Worm (Caenorhabditis elegans): Measurements from ENCODE around the gene pelo-1.
A peak's percentile ranks its signal among the peaks of the same experiment; 100 is the strongest.

The pelo-1 gene

ce11 chrIII:4195306-4196008, 8.6 kb downstream of the pelo-1 start:
- TF ChIP-seq unc-55 (GFP tag; optimal IDR thresholded peaks at IDR 0.05) (peak; percentile 31), ztf-4 (tag; optimal IDR thresholded peaks at IDR 0.05) (peak; percentile 88), nhr-129 (tag; optimal IDR thresholded peaks at IDR 0.05) (peak; percentile 56), sma-3 (GFP tag; optimal IDR thresholded peaks at IDR 0.05) (peak; percentile 30), ama-1 (optimal IDR thresholded peaks at IDR 0.05) (peak; percentile 91), nhr-77 (tag; optimal IDR thresholded peaks at IDR 0.05) (no peak), zag-1 (tag; optimal IDR thresholded peaks at IDR 0.05) (peak; percentile 10), lin-13 (GFP tag; optimal IDR thresholded peaks at IDR 0.05) (peak; percentile 68), elt-1 (tag; optimal IDR thresholded peaks at IDR 0.05) (no peak), nhr-6 (tag; optimal IDR thresholded peaks at IDR 0.05) (peak; percentile 28), sma-9 (GFP tag; optimal IDR thresholded peaks at IDR 0.05) (peak; percentile 40), sma-9 (tag; optimal IDR thresholded peaks at IDR 0.05) (no peak), gmeb-1 (tag; optimal IDR thresholded peaks at IDR 0.05) (peak; percentile 50), mab-5 (tag; optimal IDR thresholded peaks at IDR 0.05) (no peak), blmp-1 (tag; optimal IDR thresholded peaks at IDR 0.05; ENCODE audit: insufficient read depth) (no peak), crh-2 (tag; optimal IDR thresholded peaks at IDR 0.05) (peak; percentile 72), nhr-21 (tag; optimal IDR thresholded peaks at IDR 0.05) (peak; percentile 82), skn-1 (tag; optimal IDR thresholded peaks at IDR 0.05) (no peak), lsy-2 (tag; optimal IDR thresholded peaks at IDR 0.05) (peak; percentile 44 to 70), Y55F3AM.14 (GFP tag; optimal IDR thresholded peaks at IDR 0.05) (peak; percentile 38), nhr-25 (tag; optimal IDR thresholded peaks at IDR 0.05) (peak; percentile 38), F13H6.1 (tag; optimal IDR thresholded peaks at IDR 0.05) (peak; percentile 21), fos-1 (tag; optimal IDR thresholded peaks at IDR 0.05) (peak; percentile 5)

ce11 chrIII:4194349-4195110, 9.5 kb downstream of the pelo-1 start:
- TF ChIP-seq lin-13 (GFP tag; optimal IDR thresholded peaks at IDR 0.05) (peak; percentile 19), sma-3 (GFP tag; optimal IDR thresholded peaks at IDR 0.05) (no peak), R02D3.7 (tag; optimal IDR thresholded peaks at IDR 0.05) (no peak), ceh-82 (tag; optimal IDR thresholded peaks at IDR 0.05) (no peak), ama-1 (optimal IDR thresholded peaks at IDR 0.05) (no peak), blmp-1 (tag; optimal IDR thresholded peaks at IDR 0.05; ENCODE audit: insufficient read depth) (no peak), nhr-11 (tag; optimal IDR thresholded peaks at IDR 0.05) (no peak)

- peak; percentile 81 for TF ChIP-seq nhr-25 (tag; optimal IDR thresholded peaks at IDR 0.05)
- TF ChIP-seq ZK546.5 (tag; optimal IDR thresholded peaks at IDR 0.05) = no peak
- no peak for TF ChIP-seq R02D3.7 (tag; optimal IDR thresholded peaks at IDR 0.05)
- peak; percentile 92 for TF ChIP-seq ama-1 (optimal IDR thresholded peaks at IDR 0.05)
- TF ChIP-seq snpc-4 (tag; optimal IDR thresholded peaks at IDR 0.05) = peak; percentile 52
- peak; percentile 100 for TF ChIP-seq crh-2 (tag; optimal IDR thresholded peaks at IDR 0.05)
- TF ChIP-seq ztf-4 (tag; optimal IDR thresholded peaks at IDR 0.05) = peak; percentile 92
- peak; percentile 99 for TF ChIP-seq fos-1 (tag; optimal IDR thresholded peaks at IDR 0.05)
- TF ChIP-seq ztf-11 (tag; optimal IDR thresholded peaks at IDR 0.05) = no peak
- TF ChIP-seq blmp-1 (tag; optimal IDR thresholded peaks at IDR 0.05; ENCODE audit: insufficient read depth) = peak; percentile 64
- TF ChIP-seq alr-1 (tag; optimal IDR thresholded peaks at IDR 0.05) = peak; percentile 31
- no peak for TF ChIP-seq ztf-1 (GFP tag; conservative IDR thresholded peaks at IDR 0.05)
- peak; percentile 55 for TF ChIP-seq mab-5 (tag; optimal IDR thresholded peaks at IDR 0.05)
- TF ChIP-seq aly-2 (tag; optimal IDR thresholded peaks at IDR 0.05) = no peak
- TF ChIP-seq gmeb-1 (tag; optimal IDR thresholded peaks at IDR 0.05) = peak; percentile 67
- peak; percentile 81 for TF ChIP-seq Y55F3AM.14 (GFP tag; optimal IDR thresholded peaks at IDR 0.05)
- TF ChIP-seq zag-1 (tag; optimal IDR thresholded peaks at IDR 0.05) = peak; percentile 74
- TF ChIP-seq nhr-23 (tag; optimal IDR thresholded peaks at IDR 0.05) = no peak
- no peak for TF ChIP-seq nhr-237 (tag; optimal IDR thresholded peaks at IDR 0.05)
- TF ChIP-seq nhr-129 (tag; optimal IDR thresholded peaks at IDR 0.05) = peak; percentile 97
- TF ChIP-seq ceh-82 (tag; optimal IDR thresholded peaks at IDR 0.05) = no peak
- peak; percentile 87 for TF ChIP-seq egl-27 (tag; optimal IDR thresholded peaks at IDR 0.05)
- peak; percentile 85 for TF ChIP-seq skn-1 (tag; optimal IDR thresholded peaks at IDR 0.05)
- no peak for TF ChIP-seq nhr-11 (tag; optimal IDR thresholded peaks at IDR 0.05)
- TF ChIP-seq unc-55 (GFP tag; optimal IDR thresholded peaks at IDR 0.05) = peak; percentile 96
- TF ChIP-seq F13H6.1 (tag; optimal IDR thresholded peaks at IDR 0.05) = peak; percentile 89
- no peak for TF ChIP-seq unc-62 (GFP tag; optimal IDR thresholded peaks at IDR 0.05)
- peak; percentile 85 for TF ChIP-seq lin-13 (GFP tag; optimal IDR thresholded peaks at IDR 0.05)
- no peak for TF ChIP-seq lin-39 (tag; optimal IDR thresholded peaks at IDR 0.05)
- TF ChIP-seq elt-1 (tag; optimal IDR thresholded peaks at IDR 0.05) = no peak
- TF ChIP-seq lsy-2 (tag; optimal IDR thresholded peaks at IDR 0.05) = peak; percentile 70 to 90
- TF ChIP-seq nhr-77 (tag; optimal IDR thresholded peaks at IDR 0.05) = no peak
- no peak for TF ChIP-seq unc-39 (tag; optimal IDR thresholded peaks at IDR 0.05)
- peak; percentile 87 for TF ChIP-seq lin-11 (tag; optimal IDR thresholded peaks at IDR 0.05)
- TF ChIP-seq peb-1 (tag; optimal IDR thresholded peaks at IDR 0.05) = no peak
- no peak for TF ChIP-seq nhr-12 (tag; optimal IDR thresholded peaks at IDR 0.05)
- TF ChIP-seq mbf-1 (tag; optimal IDR thresholded peaks at IDR 0.05) = no peak
- peak; percentile 78 for TF ChIP-seq sma-3 (GFP tag; optimal IDR thresholded peaks at IDR 0.05)
- peak; percentile 69 for TF ChIP-seq nhr-10 (tag; optimal IDR thresholded peaks at IDR 0.05)
- TF ChIP-seq sma-9 (GFP tag; optimal IDR thresholded peaks at IDR 0.05) = peak; percentile 91
- TF ChIP-seq sma-9 (tag; optimal IDR thresholded peaks at IDR 0.05) = no peak
Observed at ce11 chrIII:4193659-4194103, 10.3 kb downstream of the pelo-1 start, which contains the start of gene xbp-1. Gene xbp-1 (plus strand): TSS chrIII:4193809.

Data from whole organism, L2 larva.